Fruit fly (Drosophila melanogaster) whole organism: Measurements from ENCODE around the gene Atat.

Experiments used
- EcR ChIP-seq, 2 experiments: fragments of >200 bp; optimal IDR thresholded peaks; 2 replicates each; lab custom pipeline; 2017; ENCODE audit warnings: missing biosample characterization in 2 of 2, missing genetic modification characterization in 2 of 2, missing genetic modification reagents in 2 of 2
- pan ChIP-seq: fragments of >200 bp; optimal IDR thresholded peaks from 2 replicates; lab custom pipeline; 2017
- psq ChIP-seq: fragments of >200 bp; optimal IDR thresholded peaks from 2 replicates; lab custom pipeline; 2017
- usp ChIP-seq: fragments of >200 bp; optimal IDR thresholded peaks from 2 replicates; lab custom pipeline; 2017; ENCODE audit warnings: missing biosample characterization, missing genetic modification characterization, mixed read lengths

- no peak for TF ChIP-seq EcR (GFP tag; optimal IDR thresholded peaks at IDR 0.05; lab: Kevin White, UChicago)
- no peak for TF ChIP-seq usp (GFP tag; lab: Kevin White, UChicago)
- TF ChIP-seq pan (lab: Kevin White, UChicago): no peak
- TF ChIP-seq psq: no peak
Measured at dm6 chr3L:9400697-9401353, 25.7 kb downstream of the Atat start.
